Fruit fly (Drosophila melanogaster): ENCODE measurements around the gene Cat.

dm6 chr3L:18801194-18801695 lies 21.2 kb upstream of the Cat start, which contains the start of gene ftz-f1:
- TF ChIP-seq salr (GFP tag; optimal IDR thresholded peaks at IDR 0.05) (no peak), CG4318 (GFP tag; optimal IDR thresholded peaks at IDR 0.05) (no peak), Hr38 (GFP tag; optimal IDR thresholded peaks at IDR 0.05) (no peak), CG10631 (GFP tag; optimal IDR thresholded peaks at IDR 0.05) (no peak), CG15336 (GFP tag; IDR thresholded peaks at IDR 0.05) (peak; percentile 45; the same call in 1 of the 2 replicates), CG8119 (GFP tag; IDR thresholded peaks at IDR 0.05) (peak; percentile 66; the same call in 2 of the 3 replicates), Eip93F (GFP tag; optimal IDR thresholded peaks at IDR 0.05) (no peak), achi (GFP tag; optimal IDR thresholded peaks at IDR 0.05) (no peak), CG6276 (GFP tag; optimal IDR thresholded peaks at IDR 0.05) (no peak), CG6792 (GFP tag; optimal IDR thresholded peaks at IDR 0.05) (no peak), Sox15 (GFP tag; optimal IDR thresholded peaks at IDR 0.05) (no peak), vri (GFP tag; optimal IDR thresholded peaks at IDR 0.05) (peak; percentile 94)
